Fruit fly (Drosophila melanogaster): ENCODE measurements around the gene alpha-Est6.
A peak's percentile ranks its signal among the peaks of the same experiment; 100 is the strongest.

The alpha-Est6 gene

DNA sequence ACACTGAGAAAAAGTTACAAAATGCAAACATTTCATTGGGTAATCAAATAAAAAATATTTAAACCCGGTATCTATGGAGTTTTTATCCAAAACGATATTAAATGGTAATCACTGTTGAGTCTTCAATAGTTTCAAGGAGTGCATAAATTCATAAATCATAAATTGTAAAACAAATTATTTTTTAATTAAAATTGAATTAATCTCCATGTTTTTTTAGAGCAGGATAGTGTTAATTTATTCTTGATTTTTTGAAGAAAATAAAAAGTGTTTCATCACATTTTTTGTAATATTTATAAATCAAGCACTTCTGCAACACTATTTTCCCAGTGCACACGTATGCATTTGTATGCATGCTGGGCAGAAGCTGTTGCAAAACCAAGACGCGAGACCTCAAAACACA is 37.7 kb downstream of the alpha-Est6 start (continued):
- TF ChIP-seq mam (GFP tag; optimal IDR thresholded peaks at IDR 0.05) (no peak), bbx (GFP tag; IDR thresholded peaks at IDR 0.05; ENCODE audit: partially characterized antibody) (no peak), hb (GFP tag; IDR thresholded peaks at IDR 0.05; ENCODE audit: partially characterized antibody) (no peak), eve (GFP tag; optimal IDR thresholded peaks at IDR 0.05) (peak in 1 of 2 experiments; percentile 50), bcd (GFP tag; optimal IDR thresholded peaks at IDR 0.05) (peak; percentile 50), CG12219 (GFP tag; optimal IDR thresholded peaks at IDR 0.05) (no peak), Hr51 (GFP tag; optimal IDR thresholded peaks at IDR 0.05) (peak in 1 of 2 experiments; percentile 92), CG10267 (tag; optimal IDR thresholded peaks at IDR 0.05) (no peak), salm (tag; optimal IDR thresholded peaks at IDR 0.05) (peak; percentile 27), CG4730 (GFP tag; IDR thresholded peaks at IDR 0.05) (no peak), D19B (GFP tag; optimal IDR thresholded peaks at IDR 0.05) (no peak), CoRest (tag; optimal IDR thresholded peaks at IDR 0.05) (peak; percentile 78), CG17829 (tag; optimal IDR thresholded peaks at IDR 0.05) (no peak), Gsc (GFP tag; IDR thresholded peaks at IDR 0.05) (no peak), disco-r (GFP tag; optimal IDR thresholded peaks at IDR 0.05) (no peak), Atf3 (GFP tag; optimal IDR thresholded peaks at IDR 0.05) (no peak), crp (GFP tag; optimal IDR thresholded peaks at IDR 0.05) (no peak), wek (GFP tag; optimal IDR thresholded peaks at IDR 0.05) (no peak), CG10209 (GFP tag; optimal IDR thresholded peaks at IDR 0.05) (peak; percentile 50), pros (GFP tag; optimal IDR thresholded peaks at IDR 0.05) (no peak), lilli (GFP tag; optimal IDR thresholded peaks at IDR 0.05) (no peak), toy (GFP tag; IDR thresholded peaks at IDR 0.05) (no peak), zen2 (GFP tag; IDR thresholded peaks at IDR 0.05; ENCODE audit: partially characterized antibody) (no peak), CG1832 (GFP tag; optimal IDR thresholded peaks at IDR 0.05) (no peak), Hmx (GFP tag; optimal IDR thresholded peaks at IDR 0.05) (peak; percentile 4), dimm (GFP tag; IDR thresholded peaks at IDR 0.05) (no peak), Doc2 (GFP tag; IDR thresholded peaks at IDR 0.05) (no peak), NFAT (GFP tag; IDR thresholded peaks at IDR 0.05) (no peak), CG17186 (GFP tag; optimal IDR thresholded peaks at IDR 0.05) (no peak), HHEX (GFP tag; optimal IDR thresholded peaks at IDR 0.05) (peak; percentile 43), cas (GFP tag; IDR thresholded peaks at IDR 0.05) (no peak), Mad (GFP tag; optimal IDR thresholded peaks at IDR 0.05) (no peak), HLH54F (GFP tag; optimal IDR thresholded peaks at IDR 0.05) (no peak), CG6813 (GFP tag; optimal IDR thresholded peaks at IDR 0.05) (no peak), gce (GFP tag; IDR thresholded peaks at IDR 0.05) (0 out of 3 replicates have a peak, but pooled peaks have one; percentile 10), wdn (GFP tag; IDR thresholded peaks at IDR 0.05) (no peak), CG30403 (GFP tag; optimal IDR thresholded peaks at IDR 0.05) (peak; percentile 70), MBD-R2 (GFP tag; IDR thresholded peaks at IDR 0.05) (no peak), CG12942 (GFP tag; optimal IDR thresholded peaks at IDR 0.05) (peak; percentile 20), CG4328 (GFP tag; optimal IDR thresholded peaks at IDR 0.05) (peak; percentile 8), nom (GFP tag; optimal IDR thresholded peaks at IDR 0.05) (no peak), CG6254 (GFP tag; optimal IDR thresholded peaks at IDR 0.05) (peak; percentile 11), stwl (tag; optimal IDR thresholded peaks at IDR 0.05) (no peak), GATAe (GFP tag; conservative IDR thresholded peaks at IDR 0.05) (no peak), hth (optimal IDR thresholded peaks at IDR 0.05) (no peak), NC2β (GFP tag; optimal IDR thresholded peaks at IDR 0.05) (no peak), dm (GFP tag; optimal IDR thresholded peaks at IDR 0.05) (no peak), CG6654 (GFP tag; optimal IDR thresholded peaks at IDR 0.05) (peak; percentile 27), Oaz (GFP tag; IDR thresholded peaks at IDR 0.05) (no peak), Lim3 (GFP tag; IDR thresholded peaks at IDR 0.05) (no peak), sob (GFP tag; IDR thresholded peaks at IDR 0.05) (no peak)
